Worm (Caenorhabditis elegans) whole organism, L3 larva: ENCODE measurements around the gene T06E6.1.
A peak's percentile ranks its signal among the peaks of the same experiment; 100 is the strongest.

Source experiments
- R02D3.7 ChIP-seq: fragments of 150-350 bp; optimal IDR thresholded peaks from 2 replicates; lab custom pipeline; 2014; ENCODE audit warnings: missing biosample characterization, missing genetic modification characterization
- ceh-28 ChIP-seq: fragments of 150-350 bp; optimal IDR thresholded peaks from 2 replicates; lab custom pipeline; 2014; ENCODE audit warnings: missing biosample characterization, missing genetic modification reagents, missing genetic modification characterization
- ceh-9 ChIP-seq: sonication (generic microtip); optimal IDR thresholded peaks from 2 replicates; lab custom pipeline; 2018; ENCODE audit warnings: missing biosample characterization, missing genetic modification characterization
- daf-12 ChIP-seq: fragments of 150-350 bp; optimal IDR thresholded peaks from 2 replicates; lab custom pipeline; 2014; ENCODE audit warnings: missing biosample characterization, missing genetic modification reagents, missing genetic modification characterization
- egl-5 ChIP-seq: fragments of 150-350 bp; optimal IDR thresholded peaks from 2 replicates; lab custom pipeline; 2017; ENCODE audit warnings: missing biosample characterization, missing genetic modification reagents, missing genetic modification characterization, inconsistent platforms
- elt-1 ChIP-seq: fragments of 150-350 bp; optimal IDR thresholded peaks from 2 replicates; lab custom pipeline; 2014; ENCODE audit warnings: missing biosample characterization, missing genetic modification characterization
- elt-2 ChIP-seq: sonication (generic microtip); optimal IDR thresholded peaks from 2 replicates; lab custom pipeline; 2016; ENCODE audit warnings: missing genetic modification reagents, mild to moderate bottlenecking, missing genetic modification characterization, missing compliant biosample characterization
- elt-3 ChIP-seq, 3 experiments: fragments of 150-350 bp in 1 of 3; sonication (generic microtip) in 2 of 3; optimal IDR thresholded peaks; 2 replicates in 2 of 3; 4 replicates in 1 of 3; lab custom pipeline; 2014 to 2017; ENCODE audit warnings: missing biosample characterization in 3 of 3, missing genetic modification characterization in 3 of 3
- fkh-2 ChIP-seq: fragments of 150-350 bp; optimal IDR thresholded peaks from 2 replicates; lab custom pipeline; 2014; ENCODE audit warnings: missing biosample characterization, missing genetic modification reagents, missing genetic modification characterization
- fos-1 ChIP-seq: fragments of 150-350 bp; optimal IDR thresholded peaks from 2 replicates; lab custom pipeline; 2014; ENCODE audit warnings: missing biosample characterization, missing genetic modification characterization
- hmg-11 ChIP-seq: sonication (generic microtip); optimal IDR thresholded peaks from 2 replicates; lab custom pipeline; 2016; ENCODE audit warnings: missing genetic modification characterization, missing compliant biosample characterization
- jun-1 ChIP-seq: fragments of 150-350 bp; optimal IDR thresholded peaks from 2 replicates; lab custom pipeline; 2014; ENCODE audit warnings: missing biosample characterization, missing genetic modification reagents, missing genetic modification characterization
- lin-15B ChIP-seq: fragments of 150-350 bp; optimal IDR thresholded peaks from 2 replicates; lab custom pipeline; 2014; ENCODE audit warnings: missing biosample characterization, missing genetic modification characterization
- lin-39 ChIP-seq: fragments of 150-350 bp; optimal IDR thresholded peaks from 2 replicates; lab custom pipeline; 2018; ENCODE audit warnings: missing biosample characterization, missing genetic modification reagents, missing genetic modification characterization
- nfya-1 ChIP-seq: sonication (generic microtip); optimal IDR thresholded peaks from 2 replicates; lab custom pipeline; 2017; ENCODE audit warnings: missing genetic modification characterization, mild to moderate bottlenecking, missing compliant biosample characterization, antibody characterized with exemption, moderate library complexity; ENCODE audit not compliant: insufficient read depth
- nhr-11 ChIP-seq: fragments of 150-350 bp; optimal IDR thresholded peaks from 2 replicates; lab custom pipeline; 2014; ENCODE audit warnings: missing biosample characterization, missing genetic modification characterization
- nhr-12 ChIP-seq: fragments of 150-350 bp; optimal IDR thresholded peaks from 2 replicates; lab custom pipeline; 2014; ENCODE audit warnings: missing biosample characterization, missing genetic modification characterization
- nhr-23 ChIP-seq: fragments of 150-350 bp; optimal IDR thresholded peaks from 2 replicates; lab custom pipeline; 2014; ENCODE audit warnings: missing biosample characterization, missing genetic modification reagents, missing genetic modification characterization
- nhr-25 ChIP-seq: sonication (generic microtip); optimal IDR thresholded peaks from 2 replicates; lab custom pipeline; 2017; ENCODE audit warnings: missing biosample characterization, missing genetic modification characterization
- nhr-43 ChIP-seq: sonication (generic microtip); optimal IDR thresholded peaks from 2 replicates; lab custom pipeline; 2016; ENCODE audit warnings: mild to moderate bottlenecking, missing genetic modification characterization, missing compliant biosample characterization; ENCODE audit not compliant: poor library complexity, severe bottlenecking
- nhr-67 ChIP-seq: fragments of 150-350 bp; optimal IDR thresholded peaks from 2 replicates; lab custom pipeline; 2014; ENCODE audit warnings: missing biosample characterization, missing genetic modification characterization
- nhr-76 ChIP-seq: fragments of 150-350 bp; sonication (generic microtip); optimal IDR thresholded peaks from 5 replicates; lab custom pipeline; 2014; ENCODE audit warnings: missing biosample characterization, missing genetic modification characterization
- nhr-77 ChIP-seq: fragments of 150-350 bp; optimal IDR thresholded peaks from 2 replicates; lab custom pipeline; 2014; ENCODE audit warnings: missing biosample characterization, missing genetic modification characterization
- pha-4 ChIP-seq: fragments of 150-350 bp; optimal IDR thresholded peaks from 2 replicates; lab custom pipeline; 2014; ENCODE audit warnings: missing biosample characterization, missing genetic modification reagents, missing genetic modification characterization
- pqm-1 ChIP-seq: fragments of 150-350 bp; optimal IDR thresholded peaks from 2 replicates; lab custom pipeline; 2017; ENCODE audit warnings: missing biosample characterization, missing genetic modification characterization, inconsistent platforms
- skn-1 ChIP-seq: fragments of 150-350 bp; optimal IDR thresholded peaks from 2 replicates; lab custom pipeline; 2014; ENCODE audit warnings: missing biosample characterization, missing genetic modification characterization
- snpc-4 ChIP-seq: fragments of 150-350 bp; optimal IDR thresholded peaks from 2 replicates; lab custom pipeline; 2014; ENCODE audit warnings: missing biosample characterization, missing genetic modification characterization
- unc-62 ChIP-seq: fragments of 150-350 bp; sonication (generic microtip); optimal IDR thresholded peaks from 4 replicates; lab custom pipeline; 2014; ENCODE audit warnings: missing biosample characterization, missing genetic modification reagents, missing genetic modification characterization
- zag-1 ChIP-seq: fragments of 150-350 bp; optimal IDR thresholded peaks from 2 replicates; lab custom pipeline; 2014; ENCODE audit warnings: missing biosample characterization, missing genetic modification characterization

Gene T06E6.1

ce11 chrV:15394906-15395305, at the start of gene T06E6.1:
Gene T06E6.1 (minus strand): TSS chrV:15394961.
- TF ChIP-seq nhr-25 (tag; lab: Kevin White, UChicago): no peak
- TF ChIP-seq nhr-43 (tag; lab: Kevin White, UChicago): no peak
- no peak for TF ChIP-seq daf-12 (tag; lab: Kevin White, UChicago)
- no peak for TF ChIP-seq ceh-28
- TF ChIP-seq hmg-11: no peak
- peak; percentile 4 for TF ChIP-seq elt-2 (tag; lab: Kevin White, UChicago)
- TF ChIP-seq elt-3 (tag; optimal IDR thresholded peaks at IDR 0.05; lab: Kevin White, UChicago): no peak
- TF ChIP-seq lin-15B (tag; lab: Kevin White, UChicago): peak; percentile 41
- no peak for TF ChIP-seq nhr-77 (tag; lab: Kevin White, UChicago)
- TF ChIP-seq nfya-1 (tag; lab: Kevin White, UChicago): no peak
- TF ChIP-seq zag-1 (tag; lab: Kevin White, UChicago): no peak
- TF ChIP-seq R02D3.7: no peak
- TF ChIP-seq egl-5 (tag; lab: Kevin White, UChicago): no peak
- no peak for TF ChIP-seq fos-1 (tag; lab: Kevin White, UChicago)
- peak; percentile 6 for TF ChIP-seq pha-4 (tag; lab: Kevin White, UChicago)
- TF ChIP-seq nhr-23: no peak
- no peak for TF ChIP-seq snpc-4 (tag; lab: Kevin White, UChicago)
- TF ChIP-seq unc-62: no peak
- no peak for TF ChIP-seq lin-39
- TF ChIP-seq nhr-12 (tag; lab: Kevin White, UChicago): no peak
- no peak for TF ChIP-seq skn-1 (tag; lab: Kevin White, UChicago)

- TF ChIP-seq nhr-67 (tag; lab: Kevin White, UChicago) (no peak), pqm-1 (tag; lab: Kevin White, UChicago) (no peak), R02D3.7 (no peak), elt-2 (tag; lab: Kevin White, UChicago) (no peak), daf-12 (tag; lab: Kevin White, UChicago) (no peak), nhr-43 (tag; lab: Kevin White, UChicago) (no peak)
- TF ChIP-seq, all 47 proteins: peak for 0
These were observed 49.4 kb upstream of the T06E6.1 start, which contains the start of gene T26H5.11 for ce11 chrV:15444188-15444587. Gene T26H5.11 (minus strand): TSS chrV:15444288.

- TF ChIP-seq nhr-25 (tag; lab: Kevin White, UChicago) (no peak), nhr-76 (tag; lab: Kevin White, UChicago) (no peak)
These were observed 48.9 kb upstream of the T06E6.1 start, which contains the start of gene T26H5.10 for ce11 chrV:15443708-15444107. Gene T26H5.10 (minus strand): TSS chrV:15443808.

- TF ChIP-seq fkh-2 (no peak), elt-1 (tag; lab: Kevin White, UChicago) (no peak), nfya-1 (tag; lab: Kevin White, UChicago) (peak; percentile 62), nhr-11 (tag; lab: Kevin White, UChicago) (no peak), pqm-1 (tag; lab: Kevin White, UChicago) (no peak)
These were observed 47.6 kb upstream of the T06E6.1 start for ce11 chrV:15442384-15442783.

- TF ChIP-seq jun-1 (tag; lab: Kevin White, UChicago) (peak; percentile 46), nhr-11 (tag; lab: Kevin White, UChicago) (no peak), pqm-1 (tag; lab: Kevin White, UChicago) (peak; percentile 98), elt-2 (tag; lab: Kevin White, UChicago) (peak; percentile 90)
These were observed 41.4 kb upstream of the T06E6.1 start for ce11 chrV:15436133-15436532.

ce11 chrV:15434647-15435046, 39.9 kb upstream of the T06E6.1 start:
- TF ChIP-seq nhr-43 (tag; lab: Kevin White, UChicago): no peak
- TF ChIP-seq pqm-1 (tag; lab: Kevin White, UChicago): peak; percentile 62
- TF ChIP-seq nhr-23: no peak
- no peak for TF ChIP-seq fos-1 (tag; lab: Kevin White, UChicago)
- no peak for TF ChIP-seq nhr-25 (tag; lab: Kevin White, UChicago)
- no peak for TF ChIP-seq zag-1 (tag; lab: Kevin White, UChicago)
- TF ChIP-seq R02D3.7: no peak
- TF ChIP-seq fkh-2: no peak
- no peak for TF ChIP-seq ceh-9 (tag; lab: Kevin White, UChicago)
- no peak for TF ChIP-seq daf-12 (tag; lab: Kevin White, UChicago)
- TF ChIP-seq elt-2 (tag; lab: Kevin White, UChicago): peak; percentile 37
- TF ChIP-seq nfya-1 (tag; lab: Kevin White, UChicago): no peak
- TF ChIP-seq lin-15B (tag; lab: Kevin White, UChicago): no peak
- no peak for TF ChIP-seq unc-62
- peak; percentile 39 for TF ChIP-seq pha-4 (tag; lab: Kevin White, UChicago)
- no peak for TF ChIP-seq skn-1 (tag; lab: Kevin White, UChicago)
